Worm (Caenorhabditis elegans): Measurements from ENCODE around the gene M163.22.

Gene M163.22

DNA sequence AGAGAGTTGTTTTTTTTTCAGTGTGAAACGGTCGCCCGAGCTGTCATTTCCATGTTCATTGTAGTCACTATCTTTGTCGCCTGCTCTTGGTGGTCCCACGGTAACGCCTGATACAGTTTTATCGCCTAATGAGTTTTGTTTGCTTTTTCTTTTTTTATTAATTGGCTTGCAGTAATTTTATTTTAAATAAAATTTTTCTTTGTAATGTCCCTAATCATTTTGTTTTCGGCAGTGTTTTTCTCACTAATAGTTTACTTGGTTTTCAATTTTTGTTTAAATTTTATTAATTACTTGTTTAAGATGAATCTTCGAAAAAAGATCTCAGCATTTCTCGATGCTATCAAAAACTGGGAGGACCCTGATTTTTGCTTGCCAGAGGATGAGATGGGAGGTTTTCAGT lies at the start of gene M163.22:
TSS of gene M163.22 (plus strand) at position 301 of the 400 bp plus-strand sequence.
- no peak for TF ChIP-seq F57C9.4 (tag; optimal IDR thresholded peaks at IDR 0.05)

DNA sequence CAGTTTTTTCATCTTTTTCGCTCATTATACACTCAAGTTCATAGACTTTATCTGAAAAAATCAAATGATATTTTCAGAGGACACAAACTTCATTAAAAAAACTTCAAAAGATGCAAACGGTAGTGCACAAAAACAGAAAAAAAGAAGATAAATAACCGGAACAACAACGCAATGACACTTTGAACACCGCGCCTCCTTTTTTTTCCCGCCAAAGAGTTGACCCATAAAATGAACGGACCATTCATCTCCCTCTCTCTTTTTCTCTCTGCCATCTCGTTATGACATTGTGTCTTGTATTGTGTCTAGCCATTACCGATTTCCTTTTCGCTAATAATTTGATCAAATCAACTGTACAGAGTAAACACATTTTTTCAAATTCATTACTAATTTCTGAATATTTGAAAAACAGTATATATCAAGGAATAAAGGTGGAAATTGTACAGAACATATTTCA lies 44.1 kb upstream of the M163.22 start, which contains the start of gene F23D12.2:
TSS of gene F23D12.2 (minus strand) at position 51 of the 454 bp plus-strand sequence.
- TF ChIP-seq rpc-1 (optimal IDR thresholded peaks at IDR 0.05) (no peak), rpc-1 (tag; optimal IDR thresholded peaks at IDR 0.05) (no peak), efl-1 (GFP tag; optimal IDR thresholded peaks at IDR 0.05) (peak; percentile 53)

- TF ChIP-seq F37B4.10 (GFP tag; IDR thresholded peaks at IDR 0.05), result no peak
- TF ChIP-seq tbx-9 (tag; optimal IDR thresholded peaks at IDR 0.05; ENCODE audit: borderline replicate concordance), result no peak
- no peak for TF ChIP-seq akir-1 (GFP tag; optimal IDR thresholded peaks at IDR 0.05)
- TF ChIP-seq zim-3 (tag; optimal IDR thresholded peaks at IDR 0.05), result no peak
- TF ChIP-seq F10E7.11 (tag; optimal IDR thresholded peaks at IDR 0.05), result no peak
- TF ChIP-seq B0261.1 (tag; optimal IDR thresholded peaks at IDR 0.05), result no peak
- TF ChIP-seq let-526 (GFP tag; IDR thresholded peaks at IDR 0.05), result no peak
- no peak for TF ChIP-seq dox-1 (GFP tag; IDR thresholded peaks at IDR 0.05)
Observed at ce11 chrX:14423105-14423504, 42.6 kb upstream of the M163.22 start, which contains the start of gene fipr-3. Gene fipr-3 (plus strand): TSS chrX:14423405.

DNA sequence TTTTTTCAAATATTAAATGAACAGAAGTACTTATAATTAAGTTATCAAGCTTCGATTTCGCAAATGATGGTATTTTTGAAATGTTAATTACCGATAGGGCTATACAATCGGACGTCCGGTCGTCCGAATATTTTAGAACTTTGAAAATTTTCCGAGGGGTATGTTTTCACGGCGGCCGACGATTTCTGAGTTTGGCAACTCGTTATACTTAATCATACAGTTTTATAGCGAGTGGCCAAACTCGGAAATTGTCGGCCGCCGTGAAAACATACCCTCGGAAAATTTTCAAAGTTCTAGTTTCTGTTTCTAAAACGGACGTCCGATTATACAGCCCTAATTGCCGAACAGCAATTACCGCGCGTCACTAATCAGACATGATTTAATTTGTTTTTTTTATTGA lies 41.5 kb upstream of the M163.22 start:
- no peak for TF ChIP-seq repo-1 (tag; optimal IDR thresholded peaks at IDR 0.05)
- TF ChIP-seq madf-6 (GFP tag; IDR thresholded peaks at IDR 0.05), result no peak
- TF ChIP-seq snpc-4 (GFP tag; optimal IDR thresholded peaks at IDR 0.05), result no peak
- TF ChIP-seq snpc-4 (tag; optimal IDR thresholded peaks at IDR 0.05), result peak in 3 of 4 experiments; percentile 40 to 89 (median 88)

DNA sequence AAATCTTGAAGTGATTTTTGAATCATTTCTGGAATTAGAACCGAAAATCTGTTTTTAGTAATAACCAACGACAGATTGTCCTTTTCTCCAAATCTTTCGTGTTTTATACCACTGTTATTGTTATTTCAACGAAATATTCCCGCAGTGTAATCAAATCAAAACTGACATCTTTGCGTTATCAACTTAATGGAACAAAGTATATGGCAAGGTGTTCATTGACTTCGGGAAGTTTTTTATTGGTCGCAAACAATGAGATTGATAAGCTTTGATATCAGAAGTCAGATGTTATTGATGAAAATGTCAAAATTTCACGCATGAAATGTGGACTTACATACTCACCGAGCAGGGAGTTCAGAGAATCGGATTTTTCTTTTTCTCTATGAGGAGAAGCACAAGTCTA lies 41.0 kb upstream of the M163.22 start, which contains the start of gene F23D12.11:
TSS of gene F23D12.11 (minus strand) at position 79 of the 400 bp plus-strand sequence.
- no peak for TF ChIP-seq lin-54 (GFP tag; optimal IDR thresholded peaks at IDR 0.05)

ce11 chrX:14428052-14428451 lies 37.6 kb upstream of the M163.22 start, which contains the start of gene F23D12.1:
Gene F23D12.1 (minus strand): TSS chrX:14428152.
- TF ChIP-seq lin-54 (GFP tag; optimal IDR thresholded peaks at IDR 0.05) (no peak), zim-3 (tag; optimal IDR thresholded peaks at IDR 0.05) (no peak), B0019.2 (GFP tag; conservative IDR thresholded peaks at IDR 0.05) (no peak), lsl-1 (GFP tag; optimal IDR thresholded peaks at IDR 0.05) (no peak), ceh-27 (GFP tag; optimal IDR thresholded peaks at IDR 0.05) (no peak), T26A5.8 (tag; optimal IDR thresholded peaks at IDR 0.05) (no peak), cebp-2 (GFP tag; IDR thresholded peaks at IDR 0.05) (no peak), egl-18 (GFP tag; IDR thresholded peaks at IDR 0.05) (no peak), akir-1 (GFP tag; optimal IDR thresholded peaks at IDR 0.05) (no peak), snpc-1.1 (tag; optimal IDR thresholded peaks at IDR 0.05; ENCODE audit: insufficient read depth) (no peak), mxl-1 (tag; optimal IDR thresholded peaks at IDR 0.05) (no peak), F23B12.7 (tag; optimal IDR thresholded peaks at IDR 0.05; ENCODE audit: insufficient read depth) (no peak), gei-17 (GFP tag; optimal IDR thresholded peaks at IDR 0.05) (no peak), nfyb-1 (GFP tag; IDR thresholded peaks at IDR 0.05) (no peak), xnd-1 (tag; optimal IDR thresholded peaks at IDR 0.05) (no peak), snpc-3.4 (tag; optimal IDR thresholded peaks at IDR 0.05) (no peak)

Measured in whole organism, young adult.